Fruit fly (Drosophila melanogaster) whole organism, pupa: ENCODE results near the gene loh.

Source experiments
- CG10348 ChIP-seq: fragments of 200-800 bp; sonication (Bioruptor generic); IDR thresholded peaks from 2 replicates; pipeline ENCODE4 v1.3.6; 2022; ENCODE audit warnings: missing biosample characterization, missing genetic modification characterization
- CG12605 ChIP-seq: fragments of 200-800 bp; sonication (Bioruptor generic); IDR thresholded peaks from 2 replicates; pipeline ENCODE4 v1.3.6; 2022; ENCODE audit warnings: missing biosample characterization, missing genetic modification characterization
- CG13204 ChIP-seq: fragments of 200-800 bp; sonication (Bioruptor generic); optimal IDR thresholded peaks from 2 replicates; lab custom pipeline; 2018; ENCODE audit warnings: missing biosample characterization, mild to moderate bottlenecking, missing genetic modification characterization, moderate library complexity
- CG14655 ChIP-seq: fragments of 200-800 bp; sonication (Bioruptor generic); optimal IDR thresholded peaks from 3 replicates; lab custom pipeline; 2017; ENCODE audit warnings: mild to moderate bottlenecking, missing biosample characterization, missing genetic modification reagents, missing genetic modification characterization
- CG15710 ChIP-seq: fragments of 200-800 bp; sonication (Bioruptor generic); optimal IDR thresholded peaks from 2 replicates; lab custom pipeline; 2018; ENCODE audit warnings: missing biosample characterization, mild to moderate bottlenecking, missing genetic modification characterization, moderate library complexity
- CG17806 ChIP-seq: fragments of 200-800 bp; sonication (Bioruptor generic); optimal IDR thresholded peaks from 2 replicates; lab custom pipeline; 2018; ENCODE audit warnings: missing biosample characterization, mild to moderate bottlenecking, missing genetic modification characterization, moderate library complexity
- CG32121 ChIP-seq: fragments of 200-800 bp; sonication (Bioruptor generic); IDR thresholded peaks from 2 replicates; pipeline ENCODE4 v1.3.6; 2022; ENCODE audit warnings: missing biosample characterization, missing genetic modification characterization
- CG34367 ChIP-seq: fragments of 200-800 bp; sonication (Bioruptor generic); optimal IDR thresholded peaks from 2 replicates; lab custom pipeline; 2018; ENCODE audit warnings: missing biosample characterization, mild to moderate bottlenecking, missing genetic modification characterization
- CG4496 ChIP-seq: fragments of 200-800 bp; sonication (Bioruptor generic); IDR thresholded peaks from 3 replicates; pipeline ENCODE4 v1.3.6; 2022; ENCODE audit warnings: missing biosample characterization, missing genetic modification characterization
- CG8159 ChIP-seq: fragments of 200-800 bp; sonication (Bioruptor generic); optimal IDR thresholded peaks from 3 replicates; lab custom pipeline; 2018; ENCODE audit warnings: missing biosample characterization, mild to moderate bottlenecking, missing genetic modification characterization, moderate library complexity
- CG8301 ChIP-seq: fragments of 200-800 bp; sonication (Bioruptor generic); optimal IDR thresholded peaks from 2 replicates; lab custom pipeline; 2018; ENCODE audit warnings: missing biosample characterization, mild to moderate bottlenecking, missing genetic modification characterization
- CG9948 ChIP-seq: fragments of 200-800 bp; sonication (Bioruptor generic); optimal IDR thresholded peaks from 2 replicates; lab custom pipeline; 2018; ENCODE audit warnings: missing biosample characterization, mild to moderate bottlenecking, missing genetic modification characterization, moderate library complexity
- D1 ChIP-seq: fragments of 200-800 bp; sonication (Bioruptor generic); optimal IDR thresholded peaks from 2 replicates; lab custom pipeline; 2018; ENCODE audit warnings: missing biosample characterization, mild to moderate bottlenecking, missing genetic modification characterization, moderate library complexity
- EcR ChIP-seq: fragments of 200-800 bp; sonication (Bioruptor generic); optimal IDR thresholded peaks from 3 replicates; lab custom pipeline; 2019; ENCODE audit warnings: missing biosample characterization, missing genetic modification characterization, mild to moderate bottlenecking, moderate library complexity, missing genetic modification reagents
- Ets98B ChIP-seq: fragments of 200-800 bp; sonication (Bioruptor generic); IDR thresholded peaks from 2 replicates; pipeline ENCODE4 v1.3.6; 2022; ENCODE audit warnings: missing biosample characterization, missing genetic modification characterization
- Pif1A ChIP-seq: fragments of 200-800 bp; sonication (Bioruptor generic); optimal IDR thresholded peaks from 3 replicates; lab custom pipeline; 2016; ENCODE audit warnings: missing biosample characterization, missing genetic modification characterization
- Pif1B ChIP-seq: fragments of 200-800 bp; sonication (Bioruptor generic); optimal IDR thresholded peaks from 3 replicates; lab custom pipeline; 2016; ENCODE audit warnings: missing biosample characterization, missing genetic modification characterization
- Snoo ChIP-seq: fragments of 200-800 bp; sonication (Bioruptor generic); optimal IDR thresholded peaks from 3 replicates; lab custom pipeline; 2017; ENCODE audit warnings: missing biosample characterization, mild to moderate bottlenecking, missing genetic modification characterization, inconsistent platforms
- fd96Ca ChIP-seq: fragments of 200-800 bp; sonication (Bioruptor generic); IDR thresholded peaks from 3 replicates; pipeline ENCODE4 v1.3.6; 2022; ENCODE audit warnings: missing biosample characterization, missing genetic modification characterization
- gl ChIP-seq: fragments of 200-800 bp; sonication (Bioruptor generic); optimal IDR thresholded peaks from 2 replicates; lab custom pipeline; 2018; ENCODE audit warnings: missing biosample characterization, mild to moderate bottlenecking, missing genetic modification characterization
- rn ChIP-seq: fragments of 200-800 bp; sonication (Bioruptor generic); IDR thresholded peaks from 2 replicates; pipeline ENCODE4 v1.3.6; 2022; ENCODE audit warnings: missing biosample characterization, missing genetic modification characterization

The loh gene

DNA sequence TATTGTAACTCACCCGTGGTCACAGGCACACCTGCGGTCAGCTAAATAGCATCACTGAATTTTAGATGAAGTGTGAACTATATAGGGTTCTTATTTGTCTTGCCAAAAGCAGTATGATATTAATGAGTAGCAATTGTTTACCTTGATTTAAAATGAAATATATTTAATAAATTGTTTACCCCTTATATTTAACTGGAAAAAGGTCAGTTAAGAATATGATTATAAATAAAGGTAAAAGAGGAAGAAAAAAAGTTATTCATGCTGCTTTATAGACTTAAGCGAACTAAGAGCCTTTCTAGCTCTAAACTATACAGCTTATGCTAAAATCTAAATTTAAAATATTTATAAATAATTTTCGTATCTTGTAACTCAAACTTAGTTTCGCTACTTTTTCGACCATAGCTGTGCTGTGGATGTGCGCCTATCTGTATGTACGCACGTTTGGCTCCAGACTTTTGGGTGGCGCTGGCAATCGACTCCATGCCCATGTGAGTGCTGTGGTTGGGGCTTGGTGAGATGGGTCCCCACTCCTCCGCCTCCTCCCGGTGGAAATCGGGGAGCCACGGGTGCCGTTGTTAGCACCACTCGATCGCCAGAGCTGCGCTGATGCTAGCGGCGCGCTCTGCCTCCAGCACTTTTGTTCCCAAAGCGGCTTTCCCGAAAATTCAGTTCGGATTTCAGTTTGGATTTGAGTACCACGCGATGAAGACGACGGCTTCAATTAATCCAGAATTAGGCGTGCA is at the start of gene loh:
loh (plus strand) TSS at position 487 of the 743 bp plus-strand sequence.
- TF ChIP-seq Snoo (tag; lab: Kevin White, UChicago) = peak; percentile 41
- TF ChIP-seq CG14655 (GFP tag; lab: Kevin White, UChicago) = no peak

DNA sequence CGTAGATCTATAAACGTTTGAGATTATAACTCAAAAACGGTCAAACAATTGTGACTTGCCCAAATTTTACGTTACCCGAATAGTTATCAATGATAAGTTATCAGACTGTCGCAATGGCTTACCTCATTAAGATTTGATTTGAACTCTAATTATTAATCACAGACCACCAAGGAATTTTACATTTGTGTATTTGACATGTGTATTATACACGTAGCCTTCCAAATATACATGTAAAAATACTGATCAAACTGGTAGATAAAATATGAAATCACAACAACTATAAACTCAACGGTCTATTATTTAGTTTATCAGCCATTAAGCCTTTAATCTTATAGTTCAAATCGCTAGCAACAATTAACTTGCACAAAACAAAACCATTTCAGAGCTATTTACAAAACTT is 48.9 kb upstream of the loh start:
- TF ChIP-seq EcR (GFP tag; lab: Kevin White, UChicago) (no peak), CG14655 (GFP tag; lab: Kevin White, UChicago) (no peak), CG4496 (GFP tag; lab: Robert Waterston, UW) (no peak), CG17806 (tag; lab: Kevin White, UChicago) (no peak), CG12605 (GFP tag; lab: Robert Waterston, UW) (no peak), CG13204 (GFP tag; lab: Kevin White, UChicago) (no peak), rn (no peak), Pif1A (GFP tag; lab: Kevin White, UChicago) (no peak), Ets98B (GFP tag; lab: Robert Waterston, UW) (no peak), CG9948 (no peak), CG32121 (GFP tag; lab: Robert Waterston, UW) (no peak), fd96Ca (no peak), CG15710 (tag; lab: Kevin White, UChicago) (no peak), CG34367 (no peak), gl (tag; lab: Kevin White, UChicago) (no peak), CG10348 (no peak)

DNA sequence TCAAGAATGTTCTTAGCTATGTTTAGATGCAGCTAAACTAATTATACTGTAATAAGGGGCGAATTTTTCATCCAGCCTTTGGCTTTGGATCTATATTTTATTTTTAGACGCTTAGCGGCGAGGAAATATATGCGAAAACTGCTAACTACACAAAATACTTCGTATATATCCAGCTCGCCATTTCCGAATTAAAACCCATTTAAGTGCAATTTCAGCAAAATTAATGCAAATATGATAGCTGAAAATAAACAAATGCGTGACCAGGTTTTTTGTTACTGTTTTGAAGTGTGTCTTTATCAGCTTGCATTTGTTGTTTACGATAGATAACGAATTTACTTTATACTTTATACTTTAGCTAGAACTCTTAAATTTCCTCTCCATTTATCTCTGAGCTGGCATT is 47.3 kb upstream of the loh start:
- TF ChIP-seq D1 (tag; lab: Kevin White, UChicago) (no peak), CG32121 (GFP tag; lab: Robert Waterston, UW) (no peak), CG13204 (GFP tag; lab: Kevin White, UChicago) (no peak), CG4496 (GFP tag; lab: Robert Waterston, UW) (no peak), CG17806 (tag; lab: Kevin White, UChicago) (no peak), Ets98B (GFP tag; lab: Robert Waterston, UW) (no peak), Pif1B (GFP tag; lab: Kevin White, UChicago) (no peak), CG34367 (no peak), CG10348 (no peak), Snoo (tag; lab: Kevin White, UChicago) (no peak), EcR (GFP tag; lab: Kevin White, UChicago) (no peak), CG9948 (no peak), CG14655 (GFP tag; lab: Kevin White, UChicago) (no peak), rn (no peak)

DNA sequence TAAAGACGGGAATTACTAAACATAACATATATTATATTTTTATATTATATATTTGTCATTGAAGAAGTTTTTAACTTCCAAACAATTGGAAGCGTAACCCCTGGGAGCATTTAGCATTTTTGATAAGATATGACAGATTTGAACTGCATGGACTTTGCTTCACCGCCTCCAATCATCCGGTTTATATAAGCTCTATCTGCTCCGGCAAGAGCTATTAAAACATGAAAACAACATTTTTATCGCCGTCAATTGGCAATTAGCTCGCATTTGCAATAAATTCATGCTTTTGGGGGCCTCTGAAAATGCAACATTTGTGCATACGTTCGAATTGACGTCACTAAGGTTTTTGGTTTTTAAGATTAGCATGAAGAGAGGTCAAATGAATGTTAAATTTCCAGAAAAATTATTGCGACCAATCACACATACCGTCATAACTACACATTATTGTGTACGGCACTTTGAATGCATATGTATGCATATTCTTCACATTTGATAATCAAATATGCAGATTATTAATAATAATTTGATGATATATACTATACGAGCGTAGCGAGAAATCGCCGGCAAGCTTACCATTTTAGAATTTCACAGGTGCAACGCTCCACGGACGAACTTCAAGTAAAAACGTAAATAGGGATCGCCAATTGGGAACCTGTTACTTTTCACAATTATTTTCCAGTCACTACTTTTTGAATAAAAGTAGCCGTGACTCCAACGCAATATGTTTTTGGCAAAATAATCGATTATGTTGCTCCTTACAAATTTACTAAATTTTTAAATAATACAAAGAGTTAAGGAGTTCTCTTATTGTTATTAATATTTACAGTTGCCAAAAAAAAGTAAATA is 46.5 kb upstream of the loh start, which contains the start of gene Mdh1:
Mdh1 (minus strand) TSS at position 691 of the 846 bp plus-strand sequence.
- TF ChIP-seq CG10348 (no peak), EcR (GFP tag; lab: Kevin White, UChicago) (peak; percentile 20), CG4496 (GFP tag; lab: Robert Waterston, UW) (no peak), Snoo (tag; lab: Kevin White, UChicago) (no peak), fd96Ca (no peak)

DNA sequence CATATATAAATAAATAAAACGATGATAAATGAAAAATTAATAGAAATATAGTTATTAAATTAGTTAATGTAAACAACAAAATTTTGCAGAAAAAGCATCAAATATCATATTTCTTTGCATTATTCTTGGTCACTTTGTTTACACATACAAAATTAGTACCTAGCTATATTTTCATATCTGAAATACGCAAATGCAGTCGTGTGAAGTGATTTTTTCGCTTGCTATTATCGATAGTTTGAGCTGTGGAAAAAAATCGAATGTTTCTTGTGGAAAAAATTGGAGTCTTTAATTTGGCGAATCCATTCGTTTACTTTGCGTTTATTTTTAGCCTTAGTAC is 45.9 kb upstream of the loh start, which contains the start of gene Cnot4:
Cnot4 (plus strand) TSS at position 229 of the 337 bp plus-strand sequence.
- TF ChIP-seq rn (no peak), CG14655 (GFP tag; lab: Kevin White, UChicago) (no peak), gl (tag; lab: Kevin White, UChicago) (no peak), CG32121 (GFP tag; lab: Robert Waterston, UW) (no peak), Snoo (tag; lab: Kevin White, UChicago) (no peak)
- TF ChIP-seq, all 21 proteins: peak for 0

DNA sequence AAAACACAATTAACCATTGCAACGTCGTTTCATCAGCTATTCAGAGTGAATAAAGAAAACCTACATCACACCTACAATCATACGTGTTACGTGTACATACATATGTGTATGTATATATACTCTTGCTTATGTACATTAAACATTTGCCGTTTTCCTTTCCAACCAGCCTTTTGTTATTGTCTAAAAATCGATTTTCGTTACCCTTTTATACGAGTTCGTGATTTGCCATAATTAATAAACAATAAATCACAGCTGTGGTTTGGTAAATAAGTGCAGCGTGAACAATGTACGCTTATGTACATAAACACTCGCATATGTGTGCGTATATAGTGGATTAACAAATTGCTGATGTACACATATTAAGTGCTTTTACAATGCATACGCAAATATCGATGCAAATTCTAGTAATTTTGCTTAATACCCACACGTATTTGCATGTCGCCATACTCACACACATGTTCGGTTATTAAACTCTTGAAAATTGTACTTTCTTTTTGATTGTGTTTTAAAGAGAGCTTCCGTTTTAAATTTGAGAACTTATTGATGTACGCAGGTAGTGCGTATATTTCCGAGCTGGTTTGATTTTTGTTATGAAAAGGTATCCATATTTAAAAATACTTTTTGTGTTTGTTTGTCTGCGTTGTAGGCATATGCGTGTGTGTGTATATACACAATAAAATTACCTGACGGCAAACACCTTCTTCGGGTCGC is 45.3 kb upstream of the loh start:
- TF ChIP-seq Pif1B (GFP tag; lab: Kevin White, UChicago) = peak; percentile 28
- TF ChIP-seq CG32121 (GFP tag; lab: Robert Waterston, UW) = no peak
- TF ChIP-seq EcR (GFP tag; lab: Kevin White, UChicago) = peak; percentile 41

DNA sequence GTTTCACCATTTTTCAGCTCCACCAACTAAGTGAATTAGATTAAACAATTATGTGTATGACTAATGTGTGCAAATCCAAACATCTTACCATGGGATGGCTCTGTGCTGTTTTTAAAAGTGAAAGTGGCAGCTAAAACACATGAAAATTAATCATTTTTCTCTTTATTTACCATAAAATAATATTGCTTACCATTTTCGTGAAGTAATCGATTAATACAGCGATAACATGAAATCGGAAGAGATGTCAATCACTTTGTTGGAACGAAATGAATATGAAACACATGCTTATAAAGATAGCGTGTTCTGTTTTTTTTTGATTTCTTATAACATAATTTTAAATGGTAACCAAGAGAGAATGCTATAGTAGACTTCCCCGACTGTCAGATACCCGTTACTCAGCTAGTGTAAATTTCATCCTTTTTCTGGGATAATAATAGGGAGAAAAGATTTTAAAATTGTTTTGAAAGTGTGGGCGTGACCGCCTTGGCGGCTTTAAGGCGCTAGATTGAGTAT is 38.5 kb upstream of the loh start:
- TF ChIP-seq CG14655 (GFP tag; lab: Kevin White, UChicago) (no peak), D1 (tag; lab: Kevin White, UChicago) (no peak), CG4496 (GFP tag; lab: Robert Waterston, UW) (no peak), CG17806 (tag; lab: Kevin White, UChicago) (no peak), gl (tag; lab: Kevin White, UChicago) (no peak), EcR (GFP tag; lab: Kevin White, UChicago) (no peak), CG13204 (GFP tag; lab: Kevin White, UChicago) (no peak), Pif1A (GFP tag; lab: Kevin White, UChicago) (no peak), CG10348 (no peak), Ets98B (GFP tag; lab: Robert Waterston, UW) (no peak), CG32121 (GFP tag; lab: Robert Waterston, UW) (no peak), Pif1B (GFP tag; lab: Kevin White, UChicago) (no peak), CG8159 (no peak), CG9948 (no peak), Snoo (tag; lab: Kevin White, UChicago) (no peak), CG8301 (no peak), rn (no peak)
